Worm (Caenorhabditis elegans) whole organism, young adult: ENCODE results near the gene rif-1.1.

Experiments
- B0261.1 ChIP-seq: sonication (generic microtip); optimal IDR thresholded peaks from 2 replicates; lab custom pipeline; 2016; ENCODE audit warnings: mild to moderate bottlenecking, missing genetic modification characterization, moderate library complexity, missing compliant biosample characterization
- F23B12.7 ChIP-seq: sonication (generic microtip); optimal IDR thresholded peaks from 2 replicates; lab custom pipeline; 2017; ENCODE audit warnings: missing genetic modification characterization, mild to moderate bottlenecking, missing compliant biosample characterization, antibody characterized with exemption, moderate library complexity; ENCODE audit not compliant: insufficient read depth
- F33H1.4 ChIP-seq: fragments of 200-800 bp; sonication (Bioruptor generic); IDR thresholded peaks from 2 replicates; pipeline ENCODE4 v1.3.6; 2022; ENCODE audit warnings: missing genetic modification reagents, missing genetic modification characterization, missing compliant biosample characterization
- F52B5.7 ChIP-seq: sonication (generic microtip); optimal IDR thresholded peaks from 2 replicates; lab custom pipeline; 2016; ENCODE audit warnings: mild to moderate bottlenecking, missing genetic modification characterization, missing compliant biosample characterization
- K11D2.4 ChIP-seq: fragments of 200-800 bp; sonication (Bioruptor generic); IDR thresholded peaks from 2 replicates; pipeline ENCODE4 v1.3.6; 2022; ENCODE audit warnings: missing genetic modification reagents, missing genetic modification characterization, missing compliant biosample characterization
- Y79H2A.3 ChIP-seq: fragments of 200-800 bp; sonication (Bioruptor generic); conservative IDR thresholded peaks from 2 replicates; pipeline ENCODE4 v1.3.6; 2022; ENCODE audit warnings: missing genetic modification reagents, missing genetic modification characterization, missing compliant biosample characterization
- bed-1 ChIP-seq: fragments of 200-800 bp; sonication (Bioruptor generic); IDR thresholded peaks from 2 replicates; pipeline ENCODE4 v1.3.6; 2022; ENCODE audit warnings: missing genetic modification reagents, missing genetic modification characterization, missing compliant biosample characterization
- ccch-3 ChIP-seq: fragments of 200-800 bp; sonication (Bioruptor generic); optimal IDR thresholded peaks from 2 replicates; lab custom pipeline; 2018; ENCODE audit warnings: mild to moderate bottlenecking, missing genetic modification characterization, missing compliant biosample characterization
- ceh-27 ChIP-seq: fragments of 200-800 bp; sonication (Bioruptor generic); optimal IDR thresholded peaks from 2 replicates; lab custom pipeline; 2018; ENCODE audit warnings: mild to moderate bottlenecking, missing genetic modification characterization, moderate library complexity, missing compliant biosample characterization
- ceh-58 ChIP-seq: fragments of 200-800 bp; sonication (Bioruptor generic); IDR thresholded peaks from 2 replicates; pipeline ENCODE4 v1.3.6; 2022; ENCODE audit warnings: missing genetic modification characterization, missing compliant biosample characterization
- ceh-79 ChIP-seq: sonication (generic microtip); optimal IDR thresholded peaks from 2 replicates; lab custom pipeline; 2017; ENCODE audit warnings: mild to moderate bottlenecking, missing genetic modification characterization, missing compliant biosample characterization
- die-1 ChIP-seq: sonication (generic microtip); optimal IDR thresholded peaks from 2 replicates; lab custom pipeline; 2016; ENCODE audit warnings: missing genotype, mild to moderate bottlenecking, missing genetic modification characterization, missing compliant biosample characterization
- dpl-1 ChIP-seq: fragments of 150-350 bp; optimal IDR thresholded peaks from 2 replicates; lab custom pipeline; 2014; ENCODE audit warnings: missing biosample characterization, missing genetic modification reagents, missing genetic modification characterization
- egrh-3 ChIP-seq: fragments of 200-800 bp; sonication (Bioruptor generic); IDR thresholded peaks from 2 replicates; pipeline ENCODE4 v1.3.6; 2022; ENCODE audit warnings: missing genetic modification reagents, missing genetic modification characterization, missing compliant biosample characterization
- ets-4 ChIP-seq: fragments of 200-800 bp; sonication (Bioruptor generic); optimal IDR thresholded peaks from 2 replicates; lab custom pipeline; 2018; ENCODE audit warnings: mild to moderate bottlenecking, missing genetic modification characterization, missing compliant biosample characterization
- gei-17 ChIP-seq: fragments of 200-800 bp; sonication (Bioruptor generic); optimal IDR thresholded peaks from 2 replicates; lab custom pipeline; 2018; ENCODE audit warnings: mild to moderate bottlenecking, missing genetic modification characterization, missing compliant biosample characterization
- hmg-1.2 ChIP-seq: fragments of 200-800 bp; sonication (Bioruptor generic); IDR thresholded peaks from 2 replicates; pipeline ENCODE4 v1.3.6; 2022; ENCODE audit warnings: missing genetic modification reagents, missing genetic modification characterization, missing compliant biosample characterization
- hmg-20 ChIP-seq: fragments of 200-800 bp; sonication (Bioruptor generic); IDR thresholded peaks from 2 replicates; pipeline ENCODE4 v1.3.6; 2022; ENCODE audit warnings: missing genetic modification reagents, missing genetic modification characterization, missing compliant biosample characterization
- hsf-1 ChIP-seq: fragments of 200-800 bp; sonication (Bioruptor generic); IDR thresholded peaks from 2 replicates; pipeline ENCODE4 v1.3.6; 2022; ENCODE audit warnings: missing genetic modification reagents, missing genetic modification characterization, missing compliant biosample characterization
- lag-1 ChIP-seq: fragments of 200-800 bp; sonication (Bioruptor generic); IDR thresholded peaks from 2 replicates; pipeline ENCODE4 v1.3.6; 2022; ENCODE audit warnings: missing genetic modification reagents, missing genetic modification characterization, missing compliant biosample characterization
- let-526 ChIP-seq: fragments of 200-800 bp; sonication (Bioruptor generic); IDR thresholded peaks from 2 replicates; pipeline ENCODE4 v1.3.6; 2022; ENCODE audit warnings: missing genetic modification reagents, missing genetic modification characterization, missing compliant biosample characterization
- lin-40 ChIP-seq: sonication (generic microtip); optimal IDR thresholded peaks from 2 replicates; lab custom pipeline; 2016; ENCODE audit warnings: missing genetic modification characterization, mild to moderate bottlenecking, missing compliant biosample characterization, missing genotype, missing genetic modification reagents
- lir-1 ChIP-seq: fragments of 200-800 bp; sonication (Bioruptor generic); conservative IDR thresholded peaks from 2 replicates; pipeline ENCODE4 v1.3.6; 2022; ENCODE audit warnings: missing genetic modification reagents, missing genetic modification characterization, missing compliant biosample characterization
- madf-3 ChIP-seq: fragments of 200-800 bp; sonication (Bioruptor generic); IDR thresholded peaks from 2 replicates; pipeline ENCODE4 v1.3.6; 2022; ENCODE audit warnings: missing genetic modification reagents, missing genetic modification characterization, missing compliant biosample characterization
- madf-6 ChIP-seq: fragments of 200-800 bp; sonication (Bioruptor generic); IDR thresholded peaks from 2 replicates; pipeline ENCODE4 v1.3.6; 2022; ENCODE audit warnings: missing genetic modification reagents, missing genetic modification characterization, missing compliant biosample characterization
- mcd-1 ChIP-seq: fragments of 200-800 bp; sonication (Bioruptor generic); IDR thresholded peaks from 2 replicates; pipeline ENCODE4 v1.3.6; 2022; ENCODE audit warnings: missing genetic modification reagents, missing genetic modification characterization, missing compliant biosample characterization
- mel-28 ChIP-seq: sonication (generic microtip); optimal IDR thresholded peaks from 2 replicates; lab custom pipeline; 2016; ENCODE audit warnings: borderline replicate concordance, mild to moderate bottlenecking, missing genetic modification characterization, missing compliant biosample characterization
- nfyb-1 ChIP-seq: fragments of 200-800 bp; sonication (Bioruptor generic); IDR thresholded peaks from 2 replicates; pipeline ENCODE4 v1.3.6; 2022; ENCODE audit warnings: missing genetic modification reagents, missing genetic modification characterization, missing compliant biosample characterization
- nhr-179 ChIP-seq: sonication (generic microtip); optimal IDR thresholded peaks from 2 replicates; lab custom pipeline; 2016; ENCODE audit warnings: mild to moderate bottlenecking, missing genetic modification characterization, missing compliant biosample characterization
- nhr-27 ChIP-seq: fragments of 200-800 bp; sonication (Bioruptor generic); optimal IDR thresholded peaks from 2 replicates; lab custom pipeline; 2018; ENCODE audit warnings: mild to moderate bottlenecking, missing genetic modification characterization, moderate library complexity, missing compliant biosample characterization
- nhr-80 ChIP-seq: sonication (generic microtip); optimal IDR thresholded peaks from 2 replicates; lab custom pipeline; 2016; ENCODE audit warnings: missing genetic modification characterization, missing compliant biosample characterization
- pha-4 ChIP-seq: fragments of 150-350 bp; sonication (generic microtip); optimal IDR thresholded peaks from 2 replicates; lab custom pipeline; 2014; ENCODE audit warnings: missing biosample characterization, missing genetic modification reagents, missing genetic modification characterization
- rpc-1 ChIP-seq, 2 experiments: fragments of 150-350 bp in 1 of 2; sonication (generic microtip) in 1 of 2; optimal IDR thresholded peaks; 2 replicates each; lab custom pipeline; 2014 to 2018; ENCODE audit warnings: missing biosample characterization in 1 of 2, missing genetic modification characterization in 1 of 2, missing genetic modification reagents in 1 of 2, missing genotype in 1 of 2
- snpc-1.3 ChIP-seq: sonication (generic microtip); optimal IDR thresholded peaks from 2 replicates; lab custom pipeline; 2017; ENCODE audit warnings: missing genetic modification characterization, mild to moderate bottlenecking, missing compliant biosample characterization, antibody characterized with exemption, moderate library complexity, missing genotype, missing genetic modification reagents; ENCODE audit not compliant: insufficient read depth
- xnd-1 ChIP-seq: sonication (generic microtip); optimal IDR thresholded peaks from 2 replicates; lab custom pipeline; 2016; ENCODE audit warnings: missing genotype, missing genetic modification reagents, missing genetic modification characterization, missing compliant biosample characterization
- zfh-2 ChIP-seq: fragments of 200-800 bp; sonication (Bioruptor generic); conservative IDR thresholded peaks from 2 replicates; pipeline ENCODE4 v1.3.6; 2022; ENCODE audit warnings: missing genetic modification reagents, missing genetic modification characterization, missing compliant biosample characterization
- ztf-18 ChIP-seq: sonication (generic microtip); optimal IDR thresholded peaks from 2 replicates; lab custom pipeline; 2016; ENCODE audit warnings: missing genotype, mild to moderate bottlenecking, missing genetic modification characterization, missing compliant biosample characterization
- ztf-25 ChIP-seq: fragments of 200-800 bp; sonication (Bioruptor generic); IDR thresholded peaks from 2 replicates; pipeline ENCODE4 v1.3.6; 2022; ENCODE audit warnings: missing genetic modification reagents, missing genetic modification characterization, missing compliant biosample characterization
- ztf-26 ChIP-seq: sonication (generic microtip); optimal IDR thresholded peaks from 2 replicates; lab custom pipeline; 2017; ENCODE audit warnings: missing genetic modification characterization, missing compliant biosample characterization
- ztf-28 ChIP-seq: fragments of 200-800 bp; sonication (Bioruptor generic); IDR thresholded peaks from 2 replicates; pipeline ENCODE4 v1.3.6; 2022; ENCODE audit warnings: missing genetic modification reagents, missing genetic modification characterization, missing compliant biosample characterization
- ztf-3 ChIP-seq: fragments of 200-800 bp; sonication (Bioruptor generic); optimal IDR thresholded peaks from 2 replicates; lab custom pipeline; 2018; ENCODE audit warnings: mild to moderate bottlenecking, missing genetic modification characterization, missing compliant biosample characterization

Gene rif-1.1

DNA sequence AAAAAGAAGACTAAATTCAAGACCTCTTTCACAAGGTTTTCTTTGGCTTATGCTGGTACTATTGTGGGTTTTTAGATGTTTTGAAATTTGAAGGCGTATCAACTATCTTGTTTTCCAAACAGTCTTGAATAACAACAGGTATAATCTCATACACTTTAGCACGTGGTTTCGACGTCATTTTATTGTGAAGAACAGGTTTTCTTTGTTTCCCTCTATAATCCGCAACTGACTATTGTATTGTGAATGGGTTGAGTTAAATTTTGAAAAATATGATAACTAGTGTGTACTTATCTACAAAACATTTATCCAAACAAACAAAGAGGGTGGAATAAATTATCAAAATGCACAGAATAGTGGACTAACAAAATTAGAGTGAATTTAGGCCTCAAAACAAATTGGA lies 19.8 kb downstream of the rif-1.1 start:
- TF ChIP-seq die-1 (no peak), lin-40 (no peak), F23B12.7 (tag; lab: Kevin White, UChicago) (no peak), ztf-26 (tag; lab: Kevin White, UChicago) (no peak), xnd-1 (no peak), gei-17 (no peak), nfyb-1 (GFP tag; lab: Robert Waterston, UW) (no peak), ceh-58 (GFP tag; lab: Robert Waterston, UW) (no peak), K11D2.4 (GFP tag; lab: Robert Waterston, UW) (no peak), ceh-79 (tag; lab: Kevin White, UChicago) (no peak), ztf-28 (GFP tag; lab: Robert Waterston, UW) (no peak), dpl-1 (GFP tag; lab: Kevin White, UChicago) (no peak), Y79H2A.3 (no peak), F33H1.4 (GFP tag; lab: Robert Waterston, UW) (no peak), mcd-1 (GFP tag; lab: Robert Waterston, UW) (no peak), egrh-3 (GFP tag; lab: Robert Waterston, UW) (no peak), let-526 (GFP tag; lab: Robert Waterston, UW) (no peak), nhr-80 (tag; lab: Kevin White, UChicago) (no peak)

DNA sequence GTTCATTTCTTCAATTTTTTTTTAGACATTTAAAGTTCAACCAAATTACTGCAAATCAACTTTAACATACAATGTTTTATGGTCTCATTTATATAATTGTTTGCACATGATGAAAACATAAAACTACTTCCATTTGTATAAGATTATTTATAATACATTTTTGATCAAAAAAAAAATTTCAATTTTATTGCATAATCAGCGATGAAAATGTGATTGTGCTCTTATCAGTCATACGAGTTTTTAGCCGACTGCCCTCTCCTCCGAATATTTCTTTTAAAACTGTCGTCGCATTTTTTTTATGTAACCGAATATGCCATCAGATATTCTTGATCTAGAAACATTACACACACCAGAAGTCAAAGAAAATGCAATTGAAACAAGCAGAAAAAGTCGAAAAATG lies 20.7 kb downstream of the rif-1.1 start, which contains the start of gene F08A7.1:
Gene F08A7.1 (plus strand): TSS at position 191 of the 400 bp plus-strand sequence.
- peak; percentile 52 for TF ChIP-seq nhr-80 (tag; lab: Kevin White, UChicago)
- no peak for TF ChIP-seq hsf-1

DNA sequence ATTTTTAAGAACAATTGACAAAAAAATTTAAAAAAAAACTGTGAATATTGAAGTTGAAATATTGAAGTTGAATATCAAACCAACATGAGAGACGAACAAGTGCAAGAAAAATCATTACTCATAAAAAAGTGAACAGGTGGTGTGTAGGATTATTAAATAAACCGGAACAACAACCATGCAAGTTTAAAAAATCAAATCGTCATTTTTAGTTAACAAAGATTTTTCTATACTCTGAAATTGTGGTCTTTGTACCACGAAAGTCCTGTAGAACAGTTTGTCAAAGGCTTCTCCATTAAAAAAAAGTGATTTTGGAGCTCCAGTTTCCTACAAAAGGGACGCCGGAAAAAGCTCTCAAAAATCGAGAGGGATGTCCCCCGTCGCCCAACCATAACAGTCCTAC lies 21.1 kb downstream of the rif-1.1 start, which contains the start of gene C06A12.19:
Gene C06A12.19 (minus strand): TSS at position 101 of the 400 bp plus-strand sequence.
- TF ChIP-seq rpc-1 (optimal IDR thresholded peaks at IDR 0.05; lab: Kevin White, UChicago) (no peak), rpc-1 (tag; optimal IDR thresholded peaks at IDR 0.05; lab: Kevin White, UChicago) (no peak), ztf-25 (GFP tag; lab: Robert Waterston, UW) (no peak), ceh-27 (GFP tag; lab: Kevin White, UChicago) (no peak), madf-3 (GFP tag; lab: Robert Waterston, UW) (no peak), lir-1 (GFP tag; lab: Robert Waterston, UW) (no peak), ztf-3 (GFP tag; lab: Kevin White, UChicago) (no peak), pha-4 (tag; lab: Kevin White, UChicago) (no peak), snpc-1.3 (tag; lab: Kevin White, UChicago) (no peak), hmg-1.2 (GFP tag; lab: Robert Waterston, UW) (no peak), madf-6 (GFP tag; lab: Robert Waterston, UW) (no peak), ztf-18 (tag; lab: Kevin White, UChicago) (no peak)

DNA sequence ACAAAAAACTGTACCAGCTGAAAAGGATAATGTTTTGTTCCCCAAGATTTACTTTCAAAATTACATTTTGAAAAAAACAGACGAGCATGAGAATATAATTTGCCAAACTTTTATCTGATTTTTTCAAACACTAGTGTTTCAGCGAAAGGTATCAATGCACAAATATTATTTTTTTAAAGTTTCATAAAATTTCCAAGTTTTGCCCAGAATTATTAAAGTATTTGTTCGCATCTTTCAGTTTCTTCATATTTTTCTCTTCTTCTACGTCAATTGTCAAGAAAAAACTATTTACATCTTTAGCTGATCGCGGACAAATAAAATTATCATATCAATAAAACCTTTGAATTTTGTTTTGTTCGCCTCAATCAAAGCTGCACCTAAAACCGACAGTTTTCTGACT lies 24.0 kb downstream of the rif-1.1 start, which contains the start of gene C06A12.8:
Gene C06A12.8 (plus strand): TSS at position 301 of the 400 bp plus-strand sequence.
- TF ChIP-seq F52B5.7 (tag; lab: Kevin White, UChicago): no peak
- TF ChIP-seq mel-28 (tag; lab: Kevin White, UChicago): no peak
- no peak for TF ChIP-seq nhr-179
- TF ChIP-seq nhr-27: no peak
- no peak for TF ChIP-seq hmg-20 (GFP tag; lab: Robert Waterston, UW)
- TF ChIP-seq zfh-2 (GFP tag; lab: Robert Waterston, UW): no peak
- TF ChIP-seq let-526 (GFP tag; lab: Robert Waterston, UW): no peak
- no peak for TF ChIP-seq snpc-1.3 (tag; lab: Kevin White, UChicago)
- TF ChIP-seq bed-1 (GFP tag; lab: Robert Waterston, UW): no peak
- TF ChIP-seq lag-1 (GFP tag; lab: Robert Waterston, UW): no peak
- no peak for TF ChIP-seq ets-4 (GFP tag; lab: Kevin White, UChicago)
- TF ChIP-seq B0261.1: no peak
- no peak for TF ChIP-seq hmg-1.2 (GFP tag; lab: Robert Waterston, UW)
- no peak for TF ChIP-seq ccch-3 (GFP tag; lab: Kevin White, UChicago)
- TF ChIP-seq, all 124 proteins: peak for 0
